Worm (Caenorhabditis elegans) whole organism, L1 larva: ENCODE data around the gene Y53F4B.25.

Experiments used
- C04F5.9 ChIP-seq: sonication (generic microtip); optimal IDR thresholded peaks from 2 replicates; lab custom pipeline; 2016; ENCODE audit warnings: missing genetic modification characterization, missing compliant biosample characterization
- C34B4.2 ChIP-seq: sonication (generic microtip); optimal IDR thresholded peaks from 2 replicates; lab custom pipeline; 2017; ENCODE audit warnings: mild to moderate bottlenecking, missing genetic modification characterization, missing compliant biosample characterization
- F16B12.6 ChIP-seq: fragments of 150-350 bp; optimal IDR thresholded peaks from 2 replicates; lab custom pipeline; 2014; ENCODE audit warnings: missing biosample characterization, missing genetic modification characterization
- Y116A8C.19 ChIP-seq: sonication (generic microtip); optimal IDR thresholded peaks from 2 replicates; lab custom pipeline; 2016; ENCODE audit warnings: missing compliant biosample characterization, missing genetic modification characterization, borderline replicate concordance
- aha-1 ChIP-seq: fragments of 150-350 bp; optimal IDR thresholded peaks from 2 replicates; lab custom pipeline; 2014; ENCODE audit warnings: missing biosample characterization, missing genetic modification characterization
- ama-1 ChIP-seq: fragments of 150-350 bp; optimal IDR thresholded peaks from 2 replicates; lab custom pipeline; 2014
- blmp-1 ChIP-seq: fragments of 150-350 bp; optimal IDR thresholded peaks from 2 replicates; lab custom pipeline; 2014; ENCODE audit warnings: missing biosample characterization, missing genetic modification characterization
- ceh-63 ChIP-seq: fragments of 200-800 bp; sonication (Bioruptor generic); optimal IDR thresholded peaks from 2 replicates; lab custom pipeline; 2018; ENCODE audit warnings: mild to moderate bottlenecking, missing genetic modification characterization, missing compliant biosample characterization
- ceh-88 ChIP-seq: fragments of 200-800 bp; sonication (Bioruptor generic); IDR thresholded peaks from 2 replicates; pipeline ENCODE4 v1.3.6; 2022; ENCODE audit warnings: missing genetic modification characterization, missing compliant biosample characterization
- ceh-90 ChIP-seq: sonication (generic microtip); optimal IDR thresholded peaks from 2 replicates; lab custom pipeline; 2016; ENCODE audit warnings: missing genetic modification characterization, missing compliant biosample characterization
- dpl-1 ChIP-seq, 3 experiments: fragments of 150-350 bp in 2 of 3; sonication (generic microtip) in 1 of 3; optimal IDR thresholded peaks; 2 replicates each; lab custom pipeline; 2014 to 2017; ENCODE audit warnings: missing biosample characterization in 3 of 3, missing genetic modification characterization in 3 of 3, missing genetic modification reagents in 3 of 3
- efl-1 ChIP-seq, 4 experiments: fragments of 150-350 bp; optimal IDR thresholded peaks in 3 of 4; peaks in 1 of 4; 1 replicate in 1 of 4; 2 replicates in 3 of 4; lab custom pipeline; 2014; ENCODE audit warnings: missing biosample characterization in 2 of 4, missing genetic modification characterization in 2 of 4, missing genetic modification reagents in 2 of 4
- egl-13 ChIP-seq: sonication (generic microtip); optimal IDR thresholded peaks from 2 replicates; lab custom pipeline; 2016; ENCODE audit warnings: missing genotype, missing genetic modification reagents, missing genetic modification characterization, missing compliant biosample characterization
- egl-27 ChIP-seq, 2 experiments: fragments of 150-350 bp in 1 of 2; sonication (generic microtip); optimal IDR thresholded peaks; 3 replicates each; lab custom pipeline; 2017 to 2018; ENCODE audit warnings: missing biosample characterization in 2 of 2, missing genetic modification characterization in 2 of 2, missing genetic modification reagents in 2 of 2
- elt-3 ChIP-seq, 6 experiments: fragments of 150-350 bp in 1 of 6; sonication (generic microtip); optimal IDR thresholded peaks; 2 replicates each; lab custom pipeline; 2017 to 2018; ENCODE audit warnings: missing biosample characterization in 6 of 6, missing genetic modification characterization in 6 of 6, inconsistent platforms in 1 of 6
- ets-5 ChIP-seq: fragments of 200-800 bp; sonication (Bioruptor generic); IDR thresholded peaks from 2 replicates; pipeline ENCODE4 v1.3.6; 2022; ENCODE audit warnings: missing genetic modification characterization, missing compliant biosample characterization
- fkh-10 ChIP-seq: sonication (generic microtip); optimal IDR thresholded peaks from 2 replicates; lab custom pipeline; 2017; ENCODE audit warnings: missing biosample characterization, missing genetic modification reagents, missing genetic modification characterization
- fkh-8 ChIP-seq: sonication (generic microtip); optimal IDR thresholded peaks from 2 replicates; lab custom pipeline; 2016; ENCODE audit warnings: mild to moderate bottlenecking, missing genetic modification characterization, missing compliant biosample characterization
- fos-1 ChIP-seq: fragments of 150-350 bp; optimal IDR thresholded peaks from 2 replicates; lab custom pipeline; 2014; ENCODE audit warnings: missing biosample characterization, missing genetic modification characterization
- grh-1 ChIP-seq: fragments of 200-800 bp; sonication (Bioruptor generic); IDR thresholded peaks from 2 replicates; pipeline ENCODE4 v1.3.6; 2022; ENCODE audit warnings: missing genetic modification reagents, missing genetic modification characterization, missing compliant biosample characterization
- hlh-4 ChIP-seq: sonication (generic microtip); optimal IDR thresholded peaks from 2 replicates; lab custom pipeline; 2016; ENCODE audit warnings: mild to moderate bottlenecking, missing genetic modification characterization, missing compliant biosample characterization
- hpl-2 ChIP-seq: fragments of 150-350 bp; optimal IDR thresholded peaks from 2 replicates; lab custom pipeline; 2014; ENCODE audit warnings: missing biosample characterization, missing genetic modification reagents, missing genetic modification characterization
- irx-1 ChIP-seq: sonication (generic microtip); optimal IDR thresholded peaks from 2 replicates; lab custom pipeline; 2016; ENCODE audit warnings: missing genetic modification characterization, missing compliant biosample characterization
- jun-1 ChIP-seq: fragments of 150-350 bp; optimal IDR thresholded peaks from 2 replicates; lab custom pipeline; 2014; ENCODE audit warnings: missing biosample characterization, missing genetic modification reagents, missing genetic modification characterization
- lin-14 ChIP-seq: fragments of 200-800 bp; sonication (Bioruptor generic); optimal IDR thresholded peaks from 2 replicates; lab custom pipeline; 2018; ENCODE audit warnings: mild to moderate bottlenecking, missing genetic modification characterization, moderate library complexity, missing compliant biosample characterization
- lin-35 ChIP-seq, 2 experiments: fragments of 150-350 bp; optimal IDR thresholded peaks; 2 replicates each; lab custom pipeline; 2014; ENCODE audit warnings: missing biosample characterization in 2 of 2, missing genetic modification characterization in 2 of 2, missing genetic modification reagents in 2 of 2
- lsy-2 ChIP-seq, 2 experiments: fragments of 150-350 bp; optimal IDR thresholded peaks; 2 replicates each; lab custom pipeline; 2014; ENCODE audit warnings: missing biosample characterization in 2 of 2, missing genetic modification characterization in 2 of 2
- mab-9 ChIP-seq: fragments of 200-800 bp; sonication (Bioruptor generic); IDR thresholded peaks from 2 replicates; pipeline ENCODE4 v1.3.6; 2022; ENCODE audit warnings: missing genetic modification reagents, missing genetic modification characterization, missing compliant biosample characterization
- nhr-12 ChIP-seq: sonication (generic microtip); optimal IDR thresholded peaks from 2 replicates; lab custom pipeline; 2017; ENCODE audit warnings: missing biosample characterization, missing genetic modification characterization
- nhr-237 ChIP-seq: fragments of 150-350 bp; optimal IDR thresholded peaks from 2 replicates; lab custom pipeline; 2014; ENCODE audit warnings: missing biosample characterization, missing genetic modification characterization
- nhr-28 ChIP-seq: fragments of 150-350 bp; optimal IDR thresholded peaks from 2 replicates; lab custom pipeline; 2014; ENCODE audit warnings: missing biosample characterization, missing genetic modification characterization
- nhr-71 ChIP-seq: sonication (generic microtip); optimal IDR thresholded peaks from 2 replicates; lab custom pipeline; 2016; ENCODE audit warnings: mild to moderate bottlenecking, missing genetic modification characterization, moderate library complexity, missing compliant biosample characterization
- nhr-76 ChIP-seq: sonication (generic microtip); optimal IDR thresholded peaks from 2 replicates; lab custom pipeline; 2017; ENCODE audit warnings: missing biosample characterization, missing genetic modification characterization
- nhr-84 ChIP-seq: sonication (generic microtip); optimal IDR thresholded peaks from 2 replicates; lab custom pipeline; 2017; ENCODE audit warnings: missing biosample characterization, missing genetic modification characterization
- nhr-90 ChIP-seq: sonication (generic microtip); optimal IDR thresholded peaks from 2 replicates; lab custom pipeline; 2016; ENCODE audit warnings: mild to moderate bottlenecking, missing genetic modification characterization, missing compliant biosample characterization; ENCODE audit not compliant: poor library complexity
- sox-4 ChIP-seq: sonication (generic microtip); optimal IDR thresholded peaks from 2 replicates; lab custom pipeline; 2016; ENCODE audit warnings: missing genetic modification characterization, missing compliant biosample characterization
- tbx-2 ChIP-seq: sonication (generic microtip); optimal IDR thresholded peaks from 2 replicates; lab custom pipeline; 2016; ENCODE audit warnings: missing genetic modification characterization, missing compliant biosample characterization
- unc-30 ChIP-seq: sonication (generic microtip); optimal IDR thresholded peaks from 2 replicates; lab custom pipeline; 2017; ENCODE audit warnings: missing biosample characterization, missing genetic modification characterization
- unc-62 ChIP-seq: fragments of 150-350 bp; optimal IDR thresholded peaks from 2 replicates; lab custom pipeline; 2014; ENCODE audit warnings: missing biosample characterization, missing genetic modification reagents, missing genetic modification characterization
- unc-98 ChIP-seq: fragments of 200-800 bp; sonication (Bioruptor generic); IDR thresholded peaks from 2 replicates; pipeline ENCODE4 v1.3.6; 2022; ENCODE audit warnings: missing genetic modification characterization, missing compliant biosample characterization
- zip-4 ChIP-seq: fragments of 200-800 bp; sonication (Bioruptor generic); optimal IDR thresholded peaks from 2 replicates; lab custom pipeline; 2018; ENCODE audit warnings: mild to moderate bottlenecking, missing genetic modification characterization, moderate library complexity, missing compliant biosample characterization
- ztf-4 ChIP-seq: fragments of 150-350 bp; optimal IDR thresholded peaks from 2 replicates; lab custom pipeline; 2014; ENCODE audit warnings: missing biosample characterization, missing genetic modification characterization

Y53F4B.25 gene

ce11 chrII:15089086-15089895, 46.7 kb upstream of the Y53F4B.25 start (continued):
- TF ChIP-seq efl-1 (optimal IDR thresholded peaks at IDR 0.05; lab: Kevin White, UChicago), result peak; percentile 96
- TF ChIP-seq efl-1 (GFP tag; optimal IDR thresholded peaks at IDR 0.05 in 1 of 2; lab: Kevin White, UChicago), result peak; percentile 94 to 99
- TF ChIP-seq hlh-4, result peak; percentile 86
- TF ChIP-seq nhr-76, result no peak
- TF ChIP-seq ceh-63 (GFP tag; lab: Kevin White, UChicago), result no peak
- TF ChIP-seq nhr-84 (tag; lab: Kevin White, UChicago), result no peak
- no peak for TF ChIP-seq jun-1 (tag; lab: Kevin White, UChicago)
- TF ChIP-seq unc-98 (GFP tag; lab: Robert Waterston, UW), result peak; percentile 63
- TF ChIP-seq zip-4, result no peak
- peak; percentile 51 for TF ChIP-seq Y116A8C.19 (tag; lab: Kevin White, UChicago)
- no peak for TF ChIP-seq ama-1
- TF ChIP-seq egl-13 (tag; lab: Kevin White, UChicago), result peak; percentile 93
- peak; percentile 6 for TF ChIP-seq blmp-1 (tag; lab: Kevin White, UChicago)
- no peak for TF ChIP-seq nhr-28
- TF ChIP-seq lin-35 (GFP tag; optimal IDR thresholded peaks at IDR 0.05; lab: Kevin White, UChicago), result peak; percentile 93 to 95
- TF ChIP-seq ceh-90 (tag; lab: Kevin White, UChicago), result peak; percentile 97
- TF ChIP-seq lsy-2 (tag; optimal IDR thresholded peaks at IDR 0.05; lab: Kevin White, UChicago), result peak; percentile 66 to 78
- no peak for TF ChIP-seq nhr-237 (tag; lab: Kevin White, UChicago)
- peak; percentile 89 for TF ChIP-seq sox-4 (tag; lab: Kevin White, UChicago)
- TF ChIP-seq C34B4.2 (tag; lab: Kevin White, UChicago), result no peak
- TF ChIP-seq hpl-2 (GFP tag; lab: Kevin White, UChicago), result no peak
- peak; percentile 92 for TF ChIP-seq nhr-90 (tag; lab: Kevin White, UChicago)
- TF ChIP-seq aha-1 (tag; lab: Kevin White, UChicago), result no peak
- TF ChIP-seq egl-27 (tag; optimal IDR thresholded peaks at IDR 0.05; lab: Kevin White, UChicago), result no peak
- no peak for TF ChIP-seq fkh-10 (GFP tag; lab: Kevin White, UChicago)
- peak; percentile 89 to 93 (median 93) for TF ChIP-seq dpl-1 (GFP tag; optimal IDR thresholded peaks at IDR 0.05; lab: Kevin White, UChicago)
- TF ChIP-seq ceh-88, result peak; percentile 33; the same call in 1 of the 2 replicates
- no peak for TF ChIP-seq ets-5 (GFP tag; lab: Robert Waterston, UW)
- TF ChIP-seq fkh-8 (tag; lab: Kevin White, UChicago), result peak; percentile 75
- no peak for TF ChIP-seq lin-14 (GFP tag; lab: Kevin White, UChicago)
- TF ChIP-seq grh-1 (GFP tag; lab: Robert Waterston, UW), result peak; percentile 51; the same call in 1 of the 2 replicates
- peak; percentile 58; the same call in 1 of the 2 replicates for TF ChIP-seq mab-9
- TF ChIP-seq nhr-71 (tag; lab: Kevin White, UChicago), result peak; percentile 90
- TF ChIP-seq unc-30 (tag; lab: Kevin White, UChicago), result no peak
- TF ChIP-seq nhr-12 (tag; lab: Kevin White, UChicago), result no peak
- no peak for TF ChIP-seq unc-62
- peak; percentile 7 for TF ChIP-seq fos-1
- TF ChIP-seq irx-1, result peak; percentile 95
- TF ChIP-seq C04F5.9 (tag; lab: Kevin White, UChicago), result peak; percentile 81
- TF ChIP-seq F16B12.6 (tag; lab: Kevin White, UChicago), result peak; percentile 3
- TF ChIP-seq elt-3 (tag; optimal IDR thresholded peaks at IDR 0.05; lab: Kevin White, UChicago), result no peak
- peak; percentile 87 for TF ChIP-seq tbx-2 (tag; lab: Kevin White, UChicago)
- no peak for TF ChIP-seq ztf-4 (tag; lab: Kevin White, UChicago)
